Fruit fly (Drosophila melanogaster) whole organism, larva: ENCODE measurements around the gene CG13071.

ENCODE experiments used
- noc ChIP-seq: fragments of 200-800 bp; sonication (Bioruptor generic); optimal IDR thresholded peaks from 3 replicates; lab custom pipeline; 2019; ENCODE audit warnings: missing biosample characterization, mild to moderate bottlenecking, missing genetic modification characterization, moderate library complexity

CG13071 gene

dm6 chr3L:16257118-16257627 lies 5.4 kb upstream of the CG13071 start, which contains the start of gene CG13054:
CG13054 (minus strand) TSS chr3L:16257191.
- no peak for TF ChIP-seq noc (tag; lab: Kevin White, UChicago)

dm6 chr3L:16259552-16259951 lies 3.0 kb upstream of the CG13071 start, which contains the start of gene CG13053:
CG13053 (minus strand) TSS chr3L:16259722.
- TF ChIP-seq noc (tag; lab: Kevin White, UChicago) = no peak

dm6 chr3L:16261505-16261904 lies 1.0 kb upstream of the CG13071 start, which contains the start of gene CG34247:
CG34247 (minus strand) TSS chr3L:16261605.
- no peak for TF ChIP-seq noc (tag; lab: Kevin White, UChicago)

dm6 chr3L:16263043-16263442 lies 503 bp downstream of the CG13071 start, which contains the start of gene CG13070:
CG13070 (plus strand) TSS chr3L:16263343.
- no peak for TF ChIP-seq noc (tag; lab: Kevin White, UChicago)

- no peak for TF ChIP-seq noc (tag; lab: Kevin White, UChicago)
These were observed 2.5 kb downstream of the CG13071 start, which contains the start of the genes CG13051 and CG13069 for dm6 chr3L:16265000-16265399. CG13051 (minus strand) TSS chr3L:16265100. CG13069 (plus strand) TSS chr3L:16265385.

dm6 chr3L:16268106-16268733 lies 5.7 kb downstream of the CG13071 start, which contains the start of gene CG4950:
CG4950 (minus strand) TSS chr3L:16268156.
- no peak for TF ChIP-seq noc (tag; lab: Kevin White, UChicago)

dm6 chr3L:16269092-16269491 lies 6.6 kb downstream of the CG13071 start, which contains the start of gene CG13068:
CG13068 (plus strand) TSS chr3L:16269392.
- no peak for TF ChIP-seq noc (tag; lab: Kevin White, UChicago)

- no peak for TF ChIP-seq noc (tag; lab: Kevin White, UChicago)
These were observed 8.3 kb downstream of the CG13071 start, which contains the start of the genes CG34248 and CG13067 for dm6 chr3L:16270802-16271332. CG34248 (minus strand) TSS chr3L:16270902. CG13067 (plus strand) TSS chr3L:16271282.

- TF ChIP-seq noc (tag; lab: Kevin White, UChicago) = no peak
These were observed 9.9 kb downstream of the CG13071 start, which contains the start of gene CG13066 for dm6 chr3L:16272338-16272959. CG13066 (plus strand) TSS chr3L:16272909.

dm6 chr3L:16275391-16276017 lies 13.0 kb downstream of the CG13071 start:
- TF ChIP-seq noc (tag; lab: Kevin White, UChicago) = no peak

dm6 chr3L:16277135-16277534 lies 14.6 kb downstream of the CG13071 start, which contains the start of gene CG13065:
CG13065 (plus strand) TSS chr3L:16277435.
- TF ChIP-seq noc (tag; lab: Kevin White, UChicago) = no peak

- TF ChIP-seq noc (tag; lab: Kevin White, UChicago) = no peak
These were observed 16.6 kb downstream of the CG13071 start, which contains the start of gene CG13050 for dm6 chr3L:16279171-16279570. CG13050 (minus strand) TSS chr3L:16279271.

dm6 chr3L:16279987-16280454 lies 17.5 kb downstream of the CG13071 start, which contains the start of gene CG13064:
CG13064 (plus strand) TSS chr3L:16280404.
- no peak for TF ChIP-seq noc (tag; lab: Kevin White, UChicago)

dm6 chr3L:16281880-16282556 lies 19.5 kb downstream of the CG13071 start, which contains the start of gene CG13049:
CG13049 (minus strand) TSS chr3L:16281930.
- no peak for TF ChIP-seq noc (tag; lab: Kevin White, UChicago)
